Worm (Caenorhabditis elegans) whole organism, young adult: ENCODE measurements around the gene ceh-24.

Experiments
- F39B2.1 ChIP-seq: fragments of 200-800 bp; sonication (Bioruptor generic); IDR thresholded peaks from 2 replicates; pipeline ENCODE4 v1.3.6; 2022; ENCODE audit warnings: missing genetic modification reagents, missing genetic modification characterization, missing compliant biosample characterization
- F52B5.7 ChIP-seq: sonication (generic microtip); optimal IDR thresholded peaks from 2 replicates; lab custom pipeline; 2016; ENCODE audit warnings: mild to moderate bottlenecking, missing genetic modification characterization, missing compliant biosample characterization
- F57C9.4 ChIP-seq: sonication (generic microtip); optimal IDR thresholded peaks from 2 replicates; lab custom pipeline; 2017; ENCODE audit warnings: mild to moderate bottlenecking, missing genetic modification characterization, missing compliant biosample characterization
- K12H6.12 ChIP-seq: fragments of 200-800 bp; sonication (Bioruptor generic); optimal IDR thresholded peaks from 2 replicates; lab custom pipeline; 2018; ENCODE audit warnings: mild to moderate bottlenecking, missing genetic modification characterization, missing compliant biosample characterization
- Y53F4B.3 ChIP-seq: fragments of 200-800 bp; sonication (Bioruptor generic); IDR thresholded peaks from 2 replicates; pipeline ENCODE4 v1.3.6; 2022; ENCODE audit warnings: missing genetic modification reagents, missing genetic modification characterization, missing compliant biosample characterization
- Y67H2A.10 ChIP-seq: fragments of 200-800 bp; sonication (Bioruptor generic); conservative IDR thresholded peaks from 2 replicates; pipeline ENCODE4 v1.3.6; 2022; ENCODE audit warnings: missing genetic modification reagents, missing genetic modification characterization, missing compliant biosample characterization
- Y79H2A.3 ChIP-seq: fragments of 200-800 bp; sonication (Bioruptor generic); conservative IDR thresholded peaks from 2 replicates; pipeline ENCODE4 v1.3.6; 2022; ENCODE audit warnings: missing genetic modification reagents, missing genetic modification characterization, missing compliant biosample characterization
- ZK185.1 ChIP-seq: sonication (generic microtip); optimal IDR thresholded peaks from 2 replicates; lab custom pipeline; 2016; ENCODE audit warnings: mild to moderate bottlenecking, missing genetic modification characterization, missing compliant biosample characterization; ENCODE audit not compliant: poor library complexity, severe bottlenecking
- atf-7 ChIP-seq: sonication (generic microtip); optimal IDR thresholded peaks from 2 replicates; lab custom pipeline; 2017; ENCODE audit warnings: mild to moderate bottlenecking, missing genetic modification characterization, missing compliant biosample characterization
- attf-6 ChIP-seq: fragments of 200-800 bp; sonication (Bioruptor generic); IDR thresholded peaks from 2 replicates; pipeline ENCODE4 v1.3.6; 2022; ENCODE audit warnings: missing genetic modification reagents, missing genetic modification characterization, missing compliant biosample characterization
- cebp-2 ChIP-seq: fragments of 200-800 bp; sonication (Bioruptor generic); IDR thresholded peaks from 2 replicates; pipeline ENCODE4 v1.3.6; 2022; ENCODE audit warnings: missing genetic modification characterization, missing compliant biosample characterization
- ceh-79 ChIP-seq: sonication (generic microtip); optimal IDR thresholded peaks from 2 replicates; lab custom pipeline; 2017; ENCODE audit warnings: mild to moderate bottlenecking, missing genetic modification characterization, missing compliant biosample characterization
- chd-7 ChIP-seq: sonication (generic microtip); optimal IDR thresholded peaks from 2 replicates; lab custom pipeline; 2016; ENCODE audit warnings: mild to moderate bottlenecking, missing genetic modification characterization, moderate library complexity, missing compliant biosample characterization
- dox-1 ChIP-seq: fragments of 200-800 bp; sonication (Bioruptor generic); IDR thresholded peaks from 2 replicates; pipeline ENCODE4 v1.3.6; 2022; ENCODE audit warnings: missing genetic modification reagents, missing genetic modification characterization, missing compliant biosample characterization
- dpff-1 ChIP-seq: sonication (generic microtip); optimal IDR thresholded peaks from 2 replicates; lab custom pipeline; 2017; ENCODE audit warnings: mild to moderate bottlenecking, missing genetic modification characterization, missing compliant biosample characterization
- dpl-1 ChIP-seq: fragments of 150-350 bp; optimal IDR thresholded peaks from 2 replicates; lab custom pipeline; 2014; ENCODE audit warnings: missing biosample characterization, missing genetic modification reagents, missing genetic modification characterization
- egl-18 ChIP-seq: fragments of 200-800 bp; sonication (Bioruptor generic); IDR thresholded peaks from 2 replicates; pipeline ENCODE4 v1.3.6; 2022; ENCODE audit warnings: missing genetic modification reagents, missing genetic modification characterization, missing compliant biosample characterization
- him-1 ChIP-seq: sonication (generic microtip); optimal IDR thresholded peaks from 2 replicates; lab custom pipeline; 2016; ENCODE audit warnings: missing genotype, missing genetic modification reagents, missing genetic modification characterization, missing compliant biosample characterization
- let-526 ChIP-seq: fragments of 200-800 bp; sonication (Bioruptor generic); IDR thresholded peaks from 2 replicates; pipeline ENCODE4 v1.3.6; 2022; ENCODE audit warnings: missing genetic modification reagents, missing genetic modification characterization, missing compliant biosample characterization
- lir-1 ChIP-seq: fragments of 200-800 bp; sonication (Bioruptor generic); conservative IDR thresholded peaks from 2 replicates; pipeline ENCODE4 v1.3.6; 2022; ENCODE audit warnings: missing genetic modification reagents, missing genetic modification characterization, missing compliant biosample characterization
- madf-8 ChIP-seq: fragments of 200-800 bp; sonication (Bioruptor generic); conservative IDR thresholded peaks from 2 replicates; pipeline ENCODE4 v1.3.6; 2022; ENCODE audit warnings: missing genetic modification reagents, missing genetic modification characterization, missing compliant biosample characterization
- mcd-1 ChIP-seq: fragments of 200-800 bp; sonication (Bioruptor generic); IDR thresholded peaks from 2 replicates; pipeline ENCODE4 v1.3.6; 2022; ENCODE audit warnings: missing genetic modification reagents, missing genetic modification characterization, missing compliant biosample characterization
- mel-28 ChIP-seq: sonication (generic microtip); optimal IDR thresholded peaks from 2 replicates; lab custom pipeline; 2016; ENCODE audit warnings: borderline replicate concordance, mild to moderate bottlenecking, missing genetic modification characterization, missing compliant biosample characterization
- mes-4 ChIP-seq: sonication (generic microtip); optimal IDR thresholded peaks from 2 replicates; lab custom pipeline; 2016; ENCODE audit warnings: missing genotype, missing genetic modification characterization, missing compliant biosample characterization
- nfyb-1 ChIP-seq: fragments of 200-800 bp; sonication (Bioruptor generic); IDR thresholded peaks from 2 replicates; pipeline ENCODE4 v1.3.6; 2022; ENCODE audit warnings: missing genetic modification reagents, missing genetic modification characterization, missing compliant biosample characterization
- pha-4 ChIP-seq: fragments of 150-350 bp; sonication (generic microtip); optimal IDR thresholded peaks from 2 replicates; lab custom pipeline; 2014; ENCODE audit warnings: missing biosample characterization, missing genetic modification reagents, missing genetic modification characterization
- snpc-1.3 ChIP-seq: sonication (generic microtip); optimal IDR thresholded peaks from 2 replicates; lab custom pipeline; 2017; ENCODE audit warnings: missing genetic modification characterization, mild to moderate bottlenecking, missing compliant biosample characterization, antibody characterized with exemption, moderate library complexity, missing genotype, missing genetic modification reagents; ENCODE audit not compliant: insufficient read depth
- snpc-4 ChIP-seq, 5 experiments: fragments of 150-350 bp in 1 of 5; sonication (generic microtip) in 4 of 5; optimal IDR thresholded peaks; 2 replicates each; lab custom pipeline; 2014 to 2018; ENCODE audit warnings: missing genetic modification characterization in 5 of 5, missing biosample characterization in 3 of 5, antibody characterized with exemption in 2 of 5, mild to moderate bottlenecking in 2 of 5, missing compliant biosample characterization in 2 of 5, missing genotype in 2 of 5, moderate library complexity in 2 of 5, missing genetic modification reagents in 1 of 5
- sptf-2 ChIP-seq: fragments of 200-800 bp; sonication (Bioruptor generic); optimal IDR thresholded peaks from 2 replicates; lab custom pipeline; 2018; ENCODE audit warnings: mild to moderate bottlenecking, missing genetic modification characterization, missing compliant biosample characterization
- ztf-3 ChIP-seq: fragments of 200-800 bp; sonication (Bioruptor generic); optimal IDR thresholded peaks from 2 replicates; lab custom pipeline; 2018; ENCODE audit warnings: mild to moderate bottlenecking, missing genetic modification characterization, missing compliant biosample characterization
- ztf-6 ChIP-seq: fragments of 200-800 bp; sonication (Bioruptor generic); IDR thresholded peaks from 2 replicates; pipeline ENCODE4 v1.3.6; 2022; ENCODE audit warnings: missing genetic modification reagents, missing genetic modification characterization, missing compliant biosample characterization

The ceh-24 gene

ce11 chrV:13830813-13831212, 17.8 kb downstream of the ceh-24 start, which contains the start of gene str-165:
Gene str-165, plus strand, starts transcription at chrV:13831113.
- TF ChIP-seq Y79H2A.3 (GFP tag; lab: Robert Waterston, UW): no peak
- TF ChIP-seq mel-28: no peak

ce11 chrV:13833951-13834350, 20.9 kb downstream of the ceh-24 start, which contains the start of gene srx-129:
Gene srx-129, plus strand, starts transcription at chrV:13834251.
- TF ChIP-seq egl-18 (GFP tag; lab: Robert Waterston, UW) (no peak), cebp-2 (GFP tag; lab: Robert Waterston, UW) (no peak), pha-4 (no peak), F57C9.4 (tag; lab: Kevin White, UChicago) (no peak), madf-8 (GFP tag; lab: Robert Waterston, UW) (no peak), let-526 (GFP tag; lab: Robert Waterston, UW) (no peak), Y53F4B.3 (GFP tag; lab: Robert Waterston, UW) (no peak), F52B5.7 (tag; lab: Kevin White, UChicago) (no peak)
- TF ChIP-seq, all 124 proteins: peak for 0

DNA sequence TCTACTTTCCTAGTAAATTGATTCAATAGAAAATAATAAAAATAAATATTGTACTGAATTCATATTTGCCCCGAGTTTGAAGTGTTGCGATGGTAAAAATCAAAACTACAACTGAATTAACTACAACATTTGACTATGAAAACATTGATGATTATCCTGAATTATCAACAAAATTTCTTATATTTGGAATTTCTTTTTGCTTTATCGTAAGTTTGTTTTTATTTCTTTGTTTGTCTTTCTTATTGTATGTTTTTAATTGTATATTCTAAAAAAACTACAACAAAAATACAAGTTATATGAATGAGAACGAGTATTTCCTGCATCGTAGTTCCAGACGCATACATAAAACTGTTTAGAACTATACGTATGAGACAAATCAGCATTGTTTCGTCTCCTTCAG, 24.1 kb downstream of the ceh-24 start, which contains the start of gene srx-128:
Gene srx-128 (plus strand): TSS at position 301 of the 400 bp plus-strand sequence.
- TF ChIP-seq dpl-1 (GFP tag; lab: Kevin White, UChicago) (no peak), snpc-1.3 (tag; lab: Kevin White, UChicago) (no peak), snpc-4 (GFP tag; optimal IDR thresholded peaks at IDR 0.05; lab: Kevin White, UChicago) (no peak), snpc-4 (tag; optimal IDR thresholded peaks at IDR 0.05; lab: Kevin White, UChicago) (no peak), sptf-2 (GFP tag; lab: Kevin White, UChicago) (no peak), dox-1 (GFP tag; lab: Robert Waterston, UW) (no peak), ZK185.1 (tag; lab: Kevin White, UChicago) (no peak), lir-1 (GFP tag; lab: Robert Waterston, UW) (no peak), dpff-1 (tag; lab: Kevin White, UChicago) (no peak)
- TF ChIP-seq, all 124 proteins: peak for 0

ce11 chrV:13839433-13839832, 26.4 kb downstream of the ceh-24 start, which contains the start of gene F55B12.10:
Gene F55B12.10, plus strand, starts transcription at chrV:13839733.
- TF ChIP-seq atf-7 (tag; lab: Kevin White, UChicago) (no peak), K12H6.12 (tag; lab: Kevin White, UChicago) (peak; percentile 7), chd-7 (tag; lab: Kevin White, UChicago) (no peak)

- TF ChIP-seq attf-6 (no peak), ceh-79 (tag; lab: Kevin White, UChicago) (no peak), snpc-4 (GFP tag; optimal IDR thresholded peaks at IDR 0.05; lab: Kevin White, UChicago) (no peak), snpc-4 (tag; optimal IDR thresholded peaks at IDR 0.05; lab: Kevin White, UChicago) (no peak), nfyb-1 (GFP tag; lab: Robert Waterston, UW) (no peak), mcd-1 (GFP tag; lab: Robert Waterston, UW) (no peak), F39B2.1 (GFP tag; lab: Robert Waterston, UW) (no peak), Y67H2A.10 (no peak), ztf-6 (GFP tag; lab: Robert Waterston, UW) (no peak), pha-4 (no peak), chd-7 (tag; lab: Kevin White, UChicago) (no peak), mes-4 (tag; lab: Kevin White, UChicago) (no peak), dox-1 (GFP tag; lab: Robert Waterston, UW) (no peak), him-1 (tag; lab: Kevin White, UChicago) (no peak), ztf-3 (GFP tag; lab: Kevin White, UChicago) (no peak), Y79H2A.3 (GFP tag; lab: Robert Waterston, UW) (no peak)
Measured at ce11 chrV:13840909-13841308, 27.9 kb downstream of the ceh-24 start, which contains the start of gene srx-17. Gene srx-17, plus strand, starts transcription at chrV:13841209.
